Worm (Caenorhabditis elegans) whole organism, mixed stage, embryonic: ENCODE measurements around the gene rpl-11.1.

Experiments
- ceh-39 ChIP-seq: fragments of 150-350 bp; optimal IDR thresholded peaks from 2 replicates; lab custom pipeline; 2014; ENCODE audit warnings: missing biosample characterization, missing genetic modification characterization
- ces-1 ChIP-seq: fragments of 150-350 bp; optimal IDR thresholded peaks from 2 replicates; lab custom pipeline; 2014; ENCODE audit warnings: missing biosample characterization, missing genetic modification reagents, missing genetic modification characterization
- elt-1 ChIP-seq: sonication (generic microtip); optimal IDR thresholded peaks from 2 replicates; lab custom pipeline; 2017; ENCODE audit warnings: missing genetic modification characterization, mild to moderate bottlenecking, missing compliant biosample characterization, antibody characterized with exemption, moderate library complexity, borderline replicate concordance; ENCODE audit not compliant: insufficient read depth
- elt-3 ChIP-seq: fragments of 150-350 bp; optimal IDR thresholded peaks from 2 replicates; lab custom pipeline; 2014; ENCODE audit warnings: missing biosample characterization, missing genetic modification characterization
- lin-13 ChIP-seq: fragments of 150-350 bp; optimal IDR thresholded peaks from 2 replicates; lab custom pipeline; 2014; ENCODE audit warnings: missing biosample characterization, missing genetic modification characterization
- nhr-237 ChIP-seq: fragments of 150-350 bp; optimal IDR thresholded peaks from 2 replicates; lab custom pipeline; 2014; ENCODE audit warnings: missing biosample characterization, missing genetic modification characterization
- snpc-4 ChIP-seq: fragments of 150-350 bp; optimal IDR thresholded peaks from 2 replicates; lab custom pipeline; 2014; ENCODE audit warnings: missing biosample characterization, missing genetic modification characterization
- unc-120 ChIP-seq: sonication (generic microtip); optimal IDR thresholded peaks from 2 replicates; lab custom pipeline; 2017; ENCODE audit warnings: missing genetic modification characterization, missing compliant biosample characterization; ENCODE audit not compliant: poor library complexity, severe bottlenecking
- unc-62 ChIP-seq: fragments of 150-350 bp; optimal IDR thresholded peaks from 2 replicates; lab custom pipeline; 2014; ENCODE audit warnings: missing biosample characterization, missing genetic modification reagents, missing genetic modification characterization

DNA sequence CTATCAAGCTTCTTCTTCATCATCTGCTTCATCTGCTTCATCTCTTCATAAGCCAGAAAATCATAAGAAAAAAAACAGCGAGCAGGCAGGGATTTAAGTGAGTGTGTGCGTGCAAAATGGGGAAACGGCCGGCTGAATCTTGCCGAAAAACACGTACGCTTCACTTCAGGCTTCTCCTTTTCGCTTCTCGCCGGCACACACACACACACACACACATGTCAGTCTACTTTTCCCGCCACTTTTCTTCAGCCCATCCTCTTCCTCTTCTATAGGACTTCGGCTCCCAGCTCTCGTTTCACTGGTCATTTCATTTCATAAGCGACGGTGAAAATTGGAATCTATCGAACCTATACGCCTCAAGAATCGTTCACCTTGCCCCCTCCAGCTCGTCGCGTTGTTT is 6.6 kb downstream of the rpl-11.1 start:
- no peak for TF ChIP-seq elt-1
- TF ChIP-seq snpc-4 (tag; lab: Kevin White, UChicago), result no peak
- no peak for TF ChIP-seq ces-1 (GFP tag; lab: Kevin White, UChicago)
- TF ChIP-seq elt-3, result no peak
- no peak for TF ChIP-seq unc-120 (tag; lab: Kevin White, UChicago)
- TF ChIP-seq nhr-237 (tag; lab: Kevin White, UChicago), result no peak
- no peak for TF ChIP-seq unc-62 (GFP tag; lab: Kevin White, UChicago)
- no peak for TF ChIP-seq ceh-39 (tag; lab: Kevin White, UChicago)
- no peak for TF ChIP-seq lin-13 (tag; lab: Kevin White, UChicago)
